Fruit fly (Drosophila melanogaster): Measurements from ENCODE around the gene Jon66Ci.

DNA sequence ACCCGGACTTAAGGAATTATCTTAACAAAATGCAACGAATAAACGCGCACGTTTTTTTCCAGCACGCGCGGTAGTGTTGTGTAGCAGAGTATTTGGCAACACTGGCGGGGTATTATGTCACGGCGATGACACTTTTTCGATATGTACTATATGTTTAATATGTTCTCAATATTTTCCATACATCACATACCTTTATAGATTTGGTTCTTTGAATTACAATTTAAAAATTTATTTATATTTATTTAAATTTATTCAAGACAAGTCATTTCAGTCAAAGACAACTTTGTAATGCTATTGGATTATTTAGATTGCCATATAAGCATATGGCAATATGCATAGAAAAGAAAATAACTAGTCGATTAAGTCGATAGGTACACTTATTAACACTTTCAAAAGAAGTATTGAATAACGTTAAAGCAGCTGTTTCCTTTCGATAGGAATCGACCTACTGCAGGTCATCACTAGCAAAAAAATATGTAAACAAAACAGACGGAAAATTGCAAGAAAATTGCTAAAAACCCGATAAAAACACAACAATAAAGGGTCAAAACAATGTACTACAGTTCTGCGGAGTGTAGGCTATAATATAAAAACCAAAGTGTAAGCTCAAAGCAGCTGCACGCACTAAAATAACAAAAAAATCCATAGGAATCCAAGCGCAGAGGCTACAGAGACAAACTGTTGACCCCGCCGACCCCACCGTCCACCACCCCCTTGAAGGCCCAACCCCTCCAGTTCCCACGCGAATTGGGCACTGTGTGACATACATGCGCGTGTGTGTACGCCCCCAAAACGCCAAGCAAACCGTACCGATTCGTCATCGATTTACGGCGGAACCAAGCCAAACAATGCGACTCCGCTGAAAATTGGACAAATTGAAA is 45.0 kb upstream of the Jon66Ci start, which contains the start of the genes CG7182 and GAPcenA:
- TF ChIP-seq CG3726 (GFP tag; IDR thresholded peaks at IDR 0.05) (no peak), Neu2 (GFP tag; optimal IDR thresholded peaks at IDR 0.05; ENCODE audit: borderline replicate concordance) (no peak), C15 (GFP tag; IDR thresholded peaks at IDR 0.05) (no peak), CoRest (tag; optimal IDR thresholded peaks at IDR 0.05) (peak; percentile 86), CG11398 (GFP tag; optimal IDR thresholded peaks at IDR 0.05) (peak; percentile 10), CG14014 (GFP tag; IDR thresholded peaks at IDR 0.05) (no peak), Abd-B (GFP tag; optimal IDR thresholded peaks at IDR 0.05) (peak; percentile 71)

All from whole organism, embryonic.